Worm (Caenorhabditis elegans) whole organism, L1 larva: ENCODE results near the gene H37A05.4.
A peak's percentile ranks its signal among the peaks of the same experiment; 100 is the strongest.

Experiments used
- C16A3.4 ChIP-seq: fragments of 150-350 bp; optimal IDR thresholded peaks from 2 replicates; lab custom pipeline; 2014; ENCODE audit warnings: missing biosample characterization, missing genetic modification characterization
- F16B12.6 ChIP-seq: fragments of 150-350 bp; optimal IDR thresholded peaks from 2 replicates; lab custom pipeline; 2014; ENCODE audit warnings: missing biosample characterization, missing genetic modification characterization
- alr-1 ChIP-seq: fragments of 200-800 bp; sonication (Bioruptor generic); optimal IDR thresholded peaks from 2 replicates; lab custom pipeline; 2018; ENCODE audit warnings: borderline replicate concordance, mild to moderate bottlenecking, missing genetic modification characterization, missing compliant biosample characterization
- blmp-1 ChIP-seq: fragments of 150-350 bp; optimal IDR thresholded peaks from 2 replicates; lab custom pipeline; 2014; ENCODE audit warnings: missing biosample characterization, missing genetic modification characterization
- ceh-90 ChIP-seq: sonication (generic microtip); optimal IDR thresholded peaks from 2 replicates; lab custom pipeline; 2016; ENCODE audit warnings: missing genetic modification characterization, missing compliant biosample characterization
- efl-1 ChIP-seq, 4 experiments: fragments of 150-350 bp; optimal IDR thresholded peaks in 3 of 4; peaks in 1 of 4; 1 replicate in 1 of 4; 2 replicates in 3 of 4; lab custom pipeline; 2014; ENCODE audit warnings: missing biosample characterization in 2 of 4, missing genetic modification characterization in 2 of 4, missing genetic modification reagents in 2 of 4
- elt-3 ChIP-seq, 6 experiments: fragments of 150-350 bp in 1 of 6; sonication (generic microtip); optimal IDR thresholded peaks; 2 replicates each; lab custom pipeline; 2017 to 2018; ENCODE audit warnings: missing biosample characterization in 6 of 6, missing genetic modification characterization in 6 of 6, inconsistent platforms in 1 of 6
- grh-1 ChIP-seq: fragments of 200-800 bp; sonication (Bioruptor generic); IDR thresholded peaks from 2 replicates; pipeline ENCODE4 v1.3.6; 2022; ENCODE audit warnings: missing genetic modification reagents, missing genetic modification characterization, missing compliant biosample characterization
- jun-1 ChIP-seq: fragments of 150-350 bp; optimal IDR thresholded peaks from 2 replicates; lab custom pipeline; 2014; ENCODE audit warnings: missing biosample characterization, missing genetic modification reagents, missing genetic modification characterization
- lin-35 ChIP-seq, 2 experiments: fragments of 150-350 bp; optimal IDR thresholded peaks; 2 replicates each; lab custom pipeline; 2014; ENCODE audit warnings: missing biosample characterization in 2 of 2, missing genetic modification characterization in 2 of 2, missing genetic modification reagents in 2 of 2
- mab-9 ChIP-seq: fragments of 200-800 bp; sonication (Bioruptor generic); IDR thresholded peaks from 2 replicates; pipeline ENCODE4 v1.3.6; 2022; ENCODE audit warnings: missing genetic modification reagents, missing genetic modification characterization, missing compliant biosample characterization
- mdl-1 ChIP-seq, 2 experiments: fragments of 150-350 bp; optimal IDR thresholded peaks; 2 replicates each; lab custom pipeline; 2014 to 2017; ENCODE audit warnings: missing biosample characterization in 2 of 2, missing genetic modification characterization in 2 of 2, inconsistent platforms in 1 of 2
- nhr-12 ChIP-seq: sonication (generic microtip); optimal IDR thresholded peaks from 2 replicates; lab custom pipeline; 2017; ENCODE audit warnings: missing biosample characterization, missing genetic modification characterization
- nhr-19 ChIP-seq: fragments of 200-800 bp; sonication (Bioruptor generic); conservative IDR thresholded peaks from 2 replicates; pipeline ENCODE4 v1.3.6; 2022; ENCODE audit warnings: missing genetic modification characterization, missing compliant biosample characterization
- nhr-20 ChIP-seq: sonication (generic microtip); optimal IDR thresholded peaks from 2 replicates; lab custom pipeline; 2016; ENCODE audit warnings: mild to moderate bottlenecking, missing genetic modification characterization, missing compliant biosample characterization
- nhr-237 ChIP-seq: fragments of 150-350 bp; optimal IDR thresholded peaks from 2 replicates; lab custom pipeline; 2014; ENCODE audit warnings: missing biosample characterization, missing genetic modification characterization
- nhr-28 ChIP-seq: fragments of 150-350 bp; optimal IDR thresholded peaks from 2 replicates; lab custom pipeline; 2014; ENCODE audit warnings: missing biosample characterization, missing genetic modification characterization
- nhr-47 ChIP-seq: sonication (generic microtip); optimal IDR thresholded peaks from 2 replicates; lab custom pipeline; 2016; ENCODE audit warnings: mild to moderate bottlenecking, missing genetic modification characterization, moderate library complexity, missing compliant biosample characterization
- nhr-71 ChIP-seq: sonication (generic microtip); optimal IDR thresholded peaks from 2 replicates; lab custom pipeline; 2016; ENCODE audit warnings: mild to moderate bottlenecking, missing genetic modification characterization, moderate library complexity, missing compliant biosample characterization
- nhr-84 ChIP-seq: sonication (generic microtip); optimal IDR thresholded peaks from 2 replicates; lab custom pipeline; 2017; ENCODE audit warnings: missing biosample characterization, missing genetic modification characterization
- nhr-85 ChIP-seq: sonication (generic microtip); peaks from one replicate; lab custom pipeline; 2016; ENCODE audit warnings: missing genetic modification characterization, inconsistent platforms, missing compliant biosample characterization
- nhr-90 ChIP-seq: sonication (generic microtip); optimal IDR thresholded peaks from 2 replicates; lab custom pipeline; 2016; ENCODE audit warnings: mild to moderate bottlenecking, missing genetic modification characterization, missing compliant biosample characterization; ENCODE audit not compliant: poor library complexity
- pax-3 ChIP-seq: fragments of 200-800 bp; sonication (Bioruptor generic); optimal IDR thresholded peaks from 2 replicates; lab custom pipeline; 2018; ENCODE audit warnings: mild to moderate bottlenecking, missing genetic modification characterization, moderate library complexity, missing compliant biosample characterization
- rnt-1 ChIP-seq: sonication (generic microtip); optimal IDR thresholded peaks from 2 replicates; lab custom pipeline; 2016; ENCODE audit warnings: mild to moderate bottlenecking, missing genetic modification characterization, moderate library complexity, missing compliant biosample characterization
- snu-23 ChIP-seq: sonication (generic microtip); optimal IDR thresholded peaks from 2 replicates; lab custom pipeline; 2016; ENCODE audit warnings: missing genetic modification characterization, missing compliant biosample characterization
- sptf-1 ChIP-seq: fragments of 150-350 bp; optimal IDR thresholded peaks from 2 replicates; lab custom pipeline; 2014; ENCODE audit warnings: missing biosample characterization, missing genetic modification characterization
- tbx-2 ChIP-seq: sonication (generic microtip); optimal IDR thresholded peaks from 2 replicates; lab custom pipeline; 2016; ENCODE audit warnings: missing genetic modification characterization, missing compliant biosample characterization
- tlp-1 ChIP-seq: fragments of 150-350 bp; optimal IDR thresholded peaks from 2 replicates; lab custom pipeline; 2014; ENCODE audit warnings: missing biosample characterization, missing genetic modification characterization
- unc-130 ChIP-seq: fragments of 150-350 bp; optimal IDR thresholded peaks from 2 replicates; lab custom pipeline; 2017; ENCODE audit warnings: missing biosample characterization, missing genetic modification characterization, inconsistent platforms
- vab-15 ChIP-seq: sonication (generic microtip); optimal IDR thresholded peaks from 2 replicates; lab custom pipeline; 2017; ENCODE audit warnings: missing genotype, mild to moderate bottlenecking, missing genetic modification characterization, missing compliant biosample characterization
- xbp-1 ChIP-seq: sonication (generic microtip); optimal IDR thresholded peaks from 2 replicates; lab custom pipeline; 2016; ENCODE audit warnings: missing genetic modification characterization, missing compliant biosample characterization
- zag-1 ChIP-seq: fragments of 150-350 bp; optimal IDR thresholded peaks from 2 replicates; lab custom pipeline; 2014; ENCODE audit warnings: missing biosample characterization, missing genetic modification characterization
- zip-4 ChIP-seq: fragments of 200-800 bp; sonication (Bioruptor generic); optimal IDR thresholded peaks from 2 replicates; lab custom pipeline; 2018; ENCODE audit warnings: mild to moderate bottlenecking, missing genetic modification characterization, moderate library complexity, missing compliant biosample characterization

H37A05.4 gene

ce11 chrV:13620676-13621075 is 28.9 kb downstream of the H37A05.4 start, which contains the start of gene F53F4.15:
Gene F53F4.15 (plus strand): TSS chrV:13620976.
- no peak for TF ChIP-seq nhr-85 (tag; lab: Kevin White, UChicago)
- no peak for TF ChIP-seq pax-3 (tag; lab: Kevin White, UChicago)
- no peak for TF ChIP-seq blmp-1 (tag; lab: Kevin White, UChicago)
- no peak for TF ChIP-seq nhr-90
- no peak for TF ChIP-seq rnt-1 (tag; lab: Kevin White, UChicago)
- TF ChIP-seq vab-15, result no peak
- TF ChIP-seq nhr-84 (tag; lab: Kevin White, UChicago), result no peak
- TF ChIP-seq mab-9 (GFP tag; lab: Robert Waterston, UW), result no peak
- TF ChIP-seq, all 84 proteins: peak for 0

DNA sequence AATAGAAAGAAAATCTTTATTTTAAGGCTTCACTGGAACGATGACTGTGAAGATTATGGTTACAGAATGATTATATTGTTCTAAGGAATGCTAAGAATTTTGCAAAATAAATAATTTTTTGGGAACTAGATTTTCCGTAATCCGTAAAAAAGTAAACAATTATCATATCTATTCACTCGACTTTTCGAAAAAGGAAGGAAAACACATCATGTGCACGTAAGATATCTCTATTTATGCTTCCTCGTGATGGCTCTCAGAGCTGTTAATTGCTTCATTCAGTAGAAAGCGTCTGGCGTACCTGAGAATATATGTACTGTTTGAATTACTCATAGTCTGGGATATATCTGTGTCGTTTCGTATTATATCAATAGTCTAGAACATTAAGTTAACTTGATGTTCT is 29.8 kb downstream of the H37A05.4 start, which contains the start of gene srd-11:
Gene srd-11, minus strand, starts transcription at position 101 of the 400 bp plus-strand sequence.
- TF ChIP-seq C16A3.4 (tag; lab: Kevin White, UChicago), result no peak
- no peak for TF ChIP-seq efl-1 (optimal IDR thresholded peaks at IDR 0.05; lab: Kevin White, UChicago)
- peak in 1 of 2 experiments; percentile 26 for TF ChIP-seq efl-1 (GFP tag; optimal IDR thresholded peaks at IDR 0.05 in 1 of 2; lab: Kevin White, UChicago)

DNA sequence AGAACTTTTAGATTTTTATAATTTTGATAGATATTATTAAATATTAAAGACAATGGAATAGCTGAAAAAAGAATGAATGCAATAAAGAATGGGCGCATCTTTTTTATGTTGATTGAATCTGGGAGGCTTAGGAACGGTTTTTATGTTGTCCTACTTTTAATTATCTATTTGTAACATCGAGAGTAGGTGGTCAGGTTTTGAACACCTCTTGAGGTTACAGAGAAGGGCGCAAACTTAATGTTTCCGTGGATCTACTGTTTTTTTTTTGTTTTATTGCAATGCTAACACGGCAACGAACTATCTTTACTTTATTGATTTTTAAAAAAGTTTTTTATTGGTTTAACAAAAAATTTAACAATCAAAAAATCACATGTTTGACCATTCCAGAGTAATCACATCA is 35.7 kb downstream of the H37A05.4 start, which contains the start of gene F53F4.7:
Gene F53F4.7, minus strand, starts transcription at position 101 of the 400 bp plus-strand sequence.
- TF ChIP-seq xbp-1 (tag; lab: Kevin White, UChicago), result no peak
- TF ChIP-seq vab-15, result no peak
- TF ChIP-seq pax-3 (tag; lab: Kevin White, UChicago), result no peak
- no peak for TF ChIP-seq nhr-28 (tag; lab: Kevin White, UChicago)
- no peak for TF ChIP-seq zip-4 (GFP tag; lab: Kevin White, UChicago)
- TF ChIP-seq mdl-1 (tag; optimal IDR thresholded peaks at IDR 0.05; lab: Kevin White, UChicago), result no peak
- no peak for TF ChIP-seq grh-1 (GFP tag; lab: Robert Waterston, UW)
- no peak for TF ChIP-seq nhr-12
- no peak for TF ChIP-seq jun-1 (tag; lab: Kevin White, UChicago)
- TF ChIP-seq zag-1, result no peak
- TF ChIP-seq, all 84 proteins: peak for 0

ce11 chrV:13611782-13612181 is 37.8 kb downstream of the H37A05.4 start, which contains the start of gene spig-9:
Gene spig-9 (minus strand): TSS chrV:13611882.
- TF ChIP-seq nhr-71, result no peak
- no peak for TF ChIP-seq sptf-1
- TF ChIP-seq rnt-1 (tag; lab: Kevin White, UChicago), result no peak
- TF ChIP-seq nhr-47 (tag; lab: Kevin White, UChicago), result no peak
- TF ChIP-seq nhr-237 (tag; lab: Kevin White, UChicago), result no peak
- no peak for TF ChIP-seq unc-130 (tag; lab: Kevin White, UChicago)
- TF ChIP-seq tlp-1 (tag; lab: Kevin White, UChicago), result no peak
- TF ChIP-seq, all 84 proteins: peak for 0

- no peak for TF ChIP-seq C16A3.4 (tag; lab: Kevin White, UChicago)
- TF ChIP-seq blmp-1 (tag; lab: Kevin White, UChicago), result peak; percentile 61
These were observed 39.8 kb downstream of the H37A05.4 start for ce11 chrV:13609806-13610205.

DNA sequence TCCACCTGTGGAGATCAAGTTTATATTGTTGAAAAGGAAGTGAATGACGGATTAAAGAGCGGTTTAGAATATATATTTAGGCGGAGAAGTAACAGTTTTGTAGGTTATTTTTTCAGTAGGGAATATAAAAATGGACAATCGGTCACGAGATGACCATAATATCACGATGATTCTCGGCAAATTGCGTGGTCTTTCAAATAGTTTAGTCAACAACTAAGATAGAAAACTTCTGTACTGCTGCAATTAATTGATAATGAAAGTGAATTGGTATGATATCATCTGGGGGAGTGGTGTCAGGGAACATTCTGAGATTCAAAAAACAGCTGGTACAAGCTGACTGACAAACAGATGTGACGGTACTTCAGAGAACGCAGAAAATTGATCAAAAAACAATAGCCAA is 41.1 kb downstream of the H37A05.4 start:
- peak; percentile 44 for TF ChIP-seq nhr-71
- TF ChIP-seq elt-3 (tag; optimal IDR thresholded peaks at IDR 0.05; lab: Kevin White, UChicago), result peak in 2 of 6 experiments; percentile 35 to 82
- no peak for TF ChIP-seq F16B12.6
- peak; percentile 15 for TF ChIP-seq nhr-90
- peak; percentile 33 for TF ChIP-seq tbx-2 (tag; lab: Kevin White, UChicago)
- peak in 1 of 2 experiments; percentile 42 for TF ChIP-seq lin-35 (GFP tag; optimal IDR thresholded peaks at IDR 0.05; lab: Kevin White, UChicago)
- TF ChIP-seq snu-23, result peak; percentile 46
- peak; percentile 20; the same call in 1 of the 2 replicates for TF ChIP-seq nhr-19 (GFP tag; lab: Robert Waterston, UW)
- no peak for TF ChIP-seq ceh-90 (tag; lab: Kevin White, UChicago)
- TF ChIP-seq vab-15, result peak; percentile 45
- TF ChIP-seq alr-1 (tag; lab: Kevin White, UChicago), result no peak
- TF ChIP-seq nhr-85 (tag; lab: Kevin White, UChicago), result peak; percentile 92
- peak; percentile 62 for TF ChIP-seq nhr-20
- peak; percentile 81 for TF ChIP-seq blmp-1 (tag; lab: Kevin White, UChicago)
